Worm (Caenorhabditis elegans) whole organism, L3 larva: ENCODE results near the gene erh-1.

Experiments used
- ZK546.5 ChIP-seq: sonication (generic microtip); optimal IDR thresholded peaks from 2 replicates; lab custom pipeline; 2017; ENCODE audit warnings: missing biosample characterization, missing genetic modification characterization
- lin-39 ChIP-seq: fragments of 150-350 bp; optimal IDR thresholded peaks from 2 replicates; lab custom pipeline; 2018; ENCODE audit warnings: missing biosample characterization, missing genetic modification reagents, missing genetic modification characterization
- nhr-11 ChIP-seq: fragments of 150-350 bp; optimal IDR thresholded peaks from 2 replicates; lab custom pipeline; 2014; ENCODE audit warnings: missing biosample characterization, missing genetic modification characterization
- nhr-237 ChIP-seq: fragments of 150-350 bp; optimal IDR thresholded peaks from 2 replicates; lab custom pipeline; 2014; ENCODE audit warnings: missing biosample characterization, missing genetic modification characterization

ce11 chrV:10561632-10562031 lies 17.3 kb downstream of the erh-1 start:
- TF ChIP-seq ZK546.5, result no peak
- no peak for TF ChIP-seq nhr-237 (tag; lab: Kevin White, UChicago)
- no peak for TF ChIP-seq nhr-11 (tag; lab: Kevin White, UChicago)
- no peak for TF ChIP-seq lin-39 (tag; lab: Kevin White, UChicago)
